Worm (Caenorhabditis elegans): ENCODE results near the gene H40L08.1.

H40L08.1 gene

ce11 chrX:15057900-15058299 is 26.0 kb downstream of the H40L08.1 start:
- TF ChIP-seq tbx-37 (GFP tag; conservative IDR thresholded peaks at IDR 0.05) (no peak), flt-1 (GFP tag; IDR thresholded peaks at IDR 0.05) (no peak), F13C5.2 (tag; optimal IDR thresholded peaks at IDR 0.05) (no peak), ceh-13 (GFP tag; optimal IDR thresholded peaks at IDR 0.05) (no peak), ceh-36 (tag; optimal IDR thresholded peaks at IDR 0.05) (no peak), tbx-11 (GFP tag; IDR thresholded peaks at IDR 0.05) (no peak), hnd-1 (tag; optimal IDR thresholded peaks at IDR 0.05) (no peak), tra-4 (tag; optimal IDR thresholded peaks at IDR 0.05) (no peak), sea-1 (GFP tag; conservative IDR thresholded peaks at IDR 0.05) (no peak), ama-1 (optimal IDR thresholded peaks at IDR 0.05) (no peak)

- TF ChIP-seq F13C5.2 (tag; optimal IDR thresholded peaks at IDR 0.05) (no peak), ceh-13 (GFP tag; optimal IDR thresholded peaks at IDR 0.05) (no peak), hmbx-1 (tag; optimal IDR thresholded peaks at IDR 0.05) (no peak)
These were observed 27.1 kb downstream of the H40L08.1 start, which contains the start of gene H03G16.5 for ce11 chrX:15056737-15057136. Gene H03G16.5, minus strand, starts transcription at chrX:15056837.

- TF ChIP-seq tra-4 (tag; optimal IDR thresholded peaks at IDR 0.05) (no peak), B0310.2 (tag; optimal IDR thresholded peaks at IDR 0.05) (no peak)
These were observed 28.0 kb downstream of the H40L08.1 start, which contains the start of gene H03G16.7 for ce11 chrX:15055914-15056313. Gene H03G16.7, minus strand, starts transcription at chrX:15056014.

- no peak for TF ChIP-seq F13C5.2 (tag; optimal IDR thresholded peaks at IDR 0.05)
- no peak for TF ChIP-seq hnd-1 (tag; optimal IDR thresholded peaks at IDR 0.05)
These were observed 30.5 kb downstream of the H40L08.1 start, which contains the start of gene H03G16.1 for ce11 chrX:15053223-15053933. Gene H03G16.1, plus strand, starts transcription at chrX:15053883.

- TF ChIP-seq scrt-1 (GFP tag; IDR thresholded peaks at IDR 0.05) = no peak
- no peak for TF ChIP-seq pes-1 (GFP tag; IDR thresholded peaks at IDR 0.05)
- TF ChIP-seq ets-7 (tag; optimal IDR thresholded peaks at IDR 0.05) = no peak
These were observed 31.5 kb downstream of the H40L08.1 start, which contains the start of gene H03G16.6 for ce11 chrX:15052385-15052784. Gene H03G16.6, plus strand, starts transcription at chrX:15052685.

- TF ChIP-seq hmg-4 (GFP tag; optimal IDR thresholded peaks at IDR 0.05) (no peak), tra-4 (tag; optimal IDR thresholded peaks at IDR 0.05) (no peak), flt-1 (GFP tag; IDR thresholded peaks at IDR 0.05) (no peak), scrt-1 (GFP tag; IDR thresholded peaks at IDR 0.05) (no peak), tbx-11 (GFP tag; IDR thresholded peaks at IDR 0.05) (no peak), aly-1 (tag; optimal IDR thresholded peaks at IDR 0.05) (no peak), sea-1 (GFP tag; conservative IDR thresholded peaks at IDR 0.05) (no peak)
These were observed 33.9 kb downstream of the H40L08.1 start for ce11 chrX:15050006-15050405.

- no peak for TF ChIP-seq hmbx-1 (tag; optimal IDR thresholded peaks at IDR 0.05)
- TF ChIP-seq sea-1 (GFP tag; conservative IDR thresholded peaks at IDR 0.05) = no peak
- TF ChIP-seq hnd-1 (tag; optimal IDR thresholded peaks at IDR 0.05) = no peak
- no peak for TF ChIP-seq B0310.2 (tag; optimal IDR thresholded peaks at IDR 0.05)
- no peak for TF ChIP-seq F13C5.2 (tag; optimal IDR thresholded peaks at IDR 0.05)
- TF ChIP-seq pes-1 (GFP tag; IDR thresholded peaks at IDR 0.05) = no peak
- TF ChIP-seq ama-1 (optimal IDR thresholded peaks at IDR 0.05) = no peak
- TF ChIP-seq ceh-13 (GFP tag; optimal IDR thresholded peaks at IDR 0.05) = no peak
- no peak for TF ChIP-seq tbx-37 (GFP tag; conservative IDR thresholded peaks at IDR 0.05)
- no peak for TF ChIP-seq aly-1 (tag; optimal IDR thresholded peaks at IDR 0.05)
- TF ChIP-seq scrt-1 (GFP tag; IDR thresholded peaks at IDR 0.05) = no peak
- TF ChIP-seq ceh-36 (tag; optimal IDR thresholded peaks at IDR 0.05) = no peak
- TF ChIP-seq tbx-11 (GFP tag; IDR thresholded peaks at IDR 0.05) = no peak
- TF ChIP-seq flt-1 (GFP tag; IDR thresholded peaks at IDR 0.05) = no peak
- no peak for TF ChIP-seq tra-4 (tag; optimal IDR thresholded peaks at IDR 0.05)
- TF ChIP-seq ets-7 (tag; optimal IDR thresholded peaks at IDR 0.05) = no peak
- TF ChIP-seq hmg-4 (GFP tag; optimal IDR thresholded peaks at IDR 0.05) = no peak
These were observed 36.3 kb downstream of the H40L08.1 start for ce11 chrX:15047541-15047940.

DNA sequence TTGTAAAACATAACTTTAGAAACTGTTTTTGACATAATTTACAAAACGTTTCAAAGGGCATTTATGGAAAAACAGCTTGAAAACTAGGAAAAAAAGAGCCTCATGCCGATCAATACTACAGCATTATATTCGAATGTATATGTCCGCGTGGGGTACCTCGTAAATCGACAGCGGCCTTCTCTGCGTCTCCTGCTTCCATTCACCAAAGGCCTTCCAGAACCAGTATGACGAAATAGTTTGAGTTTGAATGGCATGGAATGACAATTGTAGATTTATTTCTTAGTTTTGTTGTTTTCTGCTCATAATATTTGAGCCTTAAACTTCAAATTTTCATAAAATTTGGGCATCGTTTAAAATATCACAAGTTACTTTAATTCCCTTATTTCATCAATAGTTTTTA is 38.5 kb downstream of the H40L08.1 start:
- TF ChIP-seq ama-1 (optimal IDR thresholded peaks at IDR 0.05) (no peak), B0310.2 (tag; optimal IDR thresholded peaks at IDR 0.05) (no peak), ets-7 (tag; optimal IDR thresholded peaks at IDR 0.05) (no peak), pes-1 (GFP tag; IDR thresholded peaks at IDR 0.05) (no peak), F13C5.2 (tag; optimal IDR thresholded peaks at IDR 0.05) (no peak), hmbx-1 (tag; optimal IDR thresholded peaks at IDR 0.05) (no peak), tbx-37 (GFP tag; conservative IDR thresholded peaks at IDR 0.05) (no peak), ceh-36 (tag; optimal IDR thresholded peaks at IDR 0.05) (no peak), tra-4 (tag; optimal IDR thresholded peaks at IDR 0.05) (no peak), scrt-1 (GFP tag; IDR thresholded peaks at IDR 0.05) (no peak), sea-1 (GFP tag; conservative IDR thresholded peaks at IDR 0.05) (no peak), flt-1 (GFP tag; IDR thresholded peaks at IDR 0.05) (no peak), tbx-11 (GFP tag; IDR thresholded peaks at IDR 0.05) (no peak), hmg-4 (GFP tag; optimal IDR thresholded peaks at IDR 0.05) (no peak), aly-1 (tag; optimal IDR thresholded peaks at IDR 0.05) (no peak), ceh-13 (GFP tag; optimal IDR thresholded peaks at IDR 0.05) (no peak), hnd-1 (tag; optimal IDR thresholded peaks at IDR 0.05) (no peak)

ce11 chrX:15042549-15042948 is 41.3 kb downstream of the H40L08.1 start:
- TF ChIP-seq tra-4 (tag; optimal IDR thresholded peaks at IDR 0.05) = no peak
- no peak for TF ChIP-seq tbx-37 (GFP tag; conservative IDR thresholded peaks at IDR 0.05)

Measured in whole organism, early embryonic.